Worm (Caenorhabditis elegans): ENCODE data around the gene cest-10.

cest-10 gene

ce11 chrIV:7188528-7189422 is 8.4 kb downstream of the cest-10 start, which contains the start of gene srlf-7:
srlf-7 (plus strand) TSS chrIV:7189287.
- TF ChIP-seq pros-1 (tag; optimal IDR thresholded peaks at IDR 0.05) (no peak), pha-4 (tag; optimal IDR thresholded peaks at IDR 0.05) (no peak), pqm-1 (tag; optimal IDR thresholded peaks at IDR 0.05) (peak; percentile 27), F13H6.1 (tag; optimal IDR thresholded peaks at IDR 0.05) (no peak), sox-2 (GFP tag; IDR thresholded peaks at IDR 0.05) (no peak), unc-42 (tag; optimal IDR thresholded peaks at IDR 0.05) (peak; percentile 44), pha-2 (tag; optimal IDR thresholded peaks at IDR 0.05) (no peak), elt-2 (tag; optimal IDR thresholded peaks at IDR 0.05) (peak; percentile 88), ceh-2 (tag; optimal IDR thresholded peaks at IDR 0.05) (no peak), ceh-14 (tag; optimal IDR thresholded peaks at IDR 0.05) (no peak), lim-6 (tag; optimal IDR thresholded peaks at IDR 0.05) (no peak), unc-55 (GFP tag; optimal IDR thresholded peaks at IDR 0.05) (no peak), hlh-13 (GFP tag; optimal IDR thresholded peaks at IDR 0.05) (no peak), ets-4 (tag; optimal IDR thresholded peaks at IDR 0.05) (no peak), K02D7.2 (tag; optimal IDR thresholded peaks at IDR 0.05) (no peak), gmeb-2 (tag; optimal IDR thresholded peaks at IDR 0.05) (no peak), pag-3 (tag; optimal IDR thresholded peaks at IDR 0.05; ENCODE audit: borderline replicate concordance) (no peak), dve-1 (tag; optimal IDR thresholded peaks at IDR 0.05) (no peak), zip-5 (tag; optimal IDR thresholded peaks at IDR 0.05) (no peak)

ce11 chrIV:7190409-7190808 is 10.1 kb downstream of the cest-10 start:
- TF ChIP-seq sox-2 (GFP tag; IDR thresholded peaks at IDR 0.05), result no peak
- TF ChIP-seq elt-2 (tag; optimal IDR thresholded peaks at IDR 0.05), result peak; percentile 49

ce11 chrIV:7191745-7192144 is 11.4 kb downstream of the cest-10 start, which contains the start of gene R13A1.5:
R13A1.5 (minus strand) TSS chrIV:7191845.
- TF ChIP-seq ttx-3 (tag; optimal IDR thresholded peaks at IDR 0.05) (no peak), unc-86 (tag; optimal IDR thresholded peaks at IDR 0.05) (no peak), lin-11 (tag; optimal IDR thresholded peaks at IDR 0.05) (no peak), pqm-1 (tag; optimal IDR thresholded peaks at IDR 0.05) (no peak), rnt-1 (tag; optimal IDR thresholded peaks at IDR 0.05) (no peak), madf-2 (tag; optimal IDR thresholded peaks at IDR 0.05) (no peak), ahr-1 (tag; optimal IDR thresholded peaks at IDR 0.05) (no peak), fkh-10 (GFP tag; optimal IDR thresholded peaks at IDR 0.05) (no peak), elt-4 (tag; optimal IDR thresholded peaks at IDR 0.05) (no peak), sox-4 (tag; optimal IDR thresholded peaks at IDR 0.05) (no peak), F13H6.1 (tag; optimal IDR thresholded peaks at IDR 0.05) (no peak), tbx-2 (tag; optimal IDR thresholded peaks at IDR 0.05) (no peak), unc-42 (tag; optimal IDR thresholded peaks at IDR 0.05) (no peak), unc-3 (GFP tag; conservative IDR thresholded peaks at IDR 0.05) (no peak), unc-3 (tag; optimal IDR thresholded peaks at IDR 0.05) (no peak), sdc-2 (tag; optimal IDR thresholded peaks at IDR 0.05) (no peak), dve-1 (tag; optimal IDR thresholded peaks at IDR 0.05) (no peak)

ce11 chrIV:7195734-7196133 is 15.4 kb downstream of the cest-10 start, which contains the start of gene best-16:
best-16 (minus strand) TSS chrIV:7195834.
- TF ChIP-seq tbx-7 (tag; optimal IDR thresholded peaks at IDR 0.05) (no peak), ceh-19 (GFP tag; optimal IDR thresholded peaks at IDR 0.05) (no peak), K09A11.1 (tag; optimal IDR thresholded peaks at IDR 0.05; ENCODE audit: insufficient read depth) (no peak), Y22D7AL.16 (tag; optimal IDR thresholded peaks at IDR 0.05) (no peak), K02D7.2 (tag; optimal IDR thresholded peaks at IDR 0.05) (no peak)

All from whole organism, late embryonic.